Worm (Caenorhabditis elegans) whole organism, L3 larva: ENCODE data around the gene srsx-18.

ENCODE experiments used
- elt-2 ChIP-seq: sonication (generic microtip); optimal IDR thresholded peaks from 2 replicates; lab custom pipeline; 2016; ENCODE audit warnings: missing genetic modification reagents, mild to moderate bottlenecking, missing genetic modification characterization, missing compliant biosample characterization
- elt-3 ChIP-seq, 3 experiments: fragments of 150-350 bp in 1 of 3; sonication (generic microtip) in 2 of 3; optimal IDR thresholded peaks; 2 replicates in 2 of 3; 4 replicates in 1 of 3; lab custom pipeline; 2014 to 2017; ENCODE audit warnings: missing biosample characterization in 3 of 3, missing genetic modification characterization in 3 of 3
- fkh-10 ChIP-seq: sonication (generic microtip); optimal IDR thresholded peaks from 2 replicates; lab custom pipeline; 2017; ENCODE audit warnings: missing biosample characterization, missing genetic modification reagents, missing genetic modification characterization
- fkh-2 ChIP-seq: fragments of 150-350 bp; optimal IDR thresholded peaks from 2 replicates; lab custom pipeline; 2014; ENCODE audit warnings: missing biosample characterization, missing genetic modification reagents, missing genetic modification characterization
- fos-1 ChIP-seq: fragments of 150-350 bp; optimal IDR thresholded peaks from 2 replicates; lab custom pipeline; 2014; ENCODE audit warnings: missing biosample characterization, missing genetic modification characterization
- lin-39 ChIP-seq: fragments of 150-350 bp; optimal IDR thresholded peaks from 2 replicates; lab custom pipeline; 2018; ENCODE audit warnings: missing biosample characterization, missing genetic modification reagents, missing genetic modification characterization
- mml-1 ChIP-seq: fragments of 150-350 bp; sonication (generic microtip); optimal IDR thresholded peaks from 3 replicates; lab custom pipeline; 2014; ENCODE audit warnings: missing biosample characterization, missing genetic modification characterization
- skn-1 ChIP-seq: fragments of 150-350 bp; optimal IDR thresholded peaks from 2 replicates; lab custom pipeline; 2014; ENCODE audit warnings: missing biosample characterization, missing genetic modification characterization
- ztf-11 ChIP-seq: fragments of 150-350 bp; optimal IDR thresholded peaks from 2 replicates; lab custom pipeline; 2014; ENCODE audit warnings: missing biosample characterization, missing genetic modification characterization
- ztf-4 ChIP-seq: fragments of 150-350 bp; optimal IDR thresholded peaks from 2 replicates; lab custom pipeline; 2014; ENCODE audit warnings: missing biosample characterization, missing genetic modification characterization

DNA sequence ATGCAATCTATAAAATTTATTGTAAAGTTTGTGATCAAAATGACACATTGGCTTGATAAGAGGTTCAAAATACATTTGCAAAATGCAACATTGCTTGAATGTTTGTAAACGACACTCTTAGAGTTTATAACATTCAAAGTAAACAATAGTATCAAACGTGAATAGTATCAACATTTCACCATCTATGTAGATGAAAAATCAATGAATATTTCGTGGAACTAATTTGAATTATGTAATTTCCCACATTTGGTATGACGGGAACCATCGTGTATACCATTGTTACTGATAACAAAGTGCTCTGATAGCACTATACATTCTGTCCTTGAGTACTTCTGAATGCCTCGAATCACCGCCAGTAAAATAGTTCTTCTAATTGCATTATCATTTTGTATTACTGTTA lies 8.3 kb downstream of the srsx-18 start, which contains the start of gene galt-1:
- TF ChIP-seq fos-1 (tag; lab: Kevin White, UChicago), result no peak
- TF ChIP-seq skn-1 (tag; lab: Kevin White, UChicago), result no peak
- no peak for TF ChIP-seq ztf-4 (tag; lab: Kevin White, UChicago)
- TF ChIP-seq fkh-10, result no peak
- TF ChIP-seq mml-1, result no peak
- TF ChIP-seq elt-2 (tag; lab: Kevin White, UChicago), result peak; percentile 77
- no peak for TF ChIP-seq lin-39 (tag; lab: Kevin White, UChicago)
- no peak for TF ChIP-seq elt-3 (tag; optimal IDR thresholded peaks at IDR 0.05; lab: Kevin White, UChicago)
- no peak for TF ChIP-seq ztf-11 (tag; lab: Kevin White, UChicago)
- no peak for TF ChIP-seq fkh-2
